Fruit fly (Drosophila melanogaster) whole organism, embryonic: Measurements from ENCODE around the gene CG42240.

ENCODE experiments used
- Atf-2 ChIP-seq: fragments of 200-800 bp; sonication (Bioruptor generic); optimal IDR thresholded peaks from 2 replicates; lab custom pipeline; 2016; ENCODE audit warnings: missing biosample characterization, missing genetic modification characterization
- Atf6 ChIP-seq: fragments of 200-800 bp; sonication (Bioruptor generic); IDR thresholded peaks from 2 replicates; pipeline ENCODE4 v1.3.6; 2022; ENCODE audit warnings: missing biosample characterization, missing genetic modification characterization
- CG10979 ChIP-seq: fragments of 200-800 bp; sonication (Bioruptor generic); optimal IDR thresholded peaks from 2 replicates; lab custom pipeline; 2018; ENCODE audit warnings: missing biosample characterization, mild to moderate bottlenecking, missing genetic modification characterization, moderate library complexity
- CG11504 ChIP-seq: fragments of 200-800 bp; sonication (Bioruptor generic); optimal IDR thresholded peaks from 3 replicates; lab custom pipeline; 2019; ENCODE audit warnings: missing biosample characterization, mild to moderate bottlenecking, missing genetic modification characterization, moderate library complexity
- CG14014 ChIP-seq: fragments of 200-800 bp; sonication (Bioruptor generic); IDR thresholded peaks from 2 replicates; pipeline ENCODE4 v1.3.6; 2022; ENCODE audit warnings: missing biosample characterization, missing genetic modification characterization
- CG15011 ChIP-seq: fragments of 200-800 bp; sonication (Bioruptor generic); optimal IDR thresholded peaks from 3 replicates; lab custom pipeline; 2018; ENCODE audit warnings: missing biosample characterization, mild to moderate bottlenecking, missing genetic modification characterization
- CG18011 ChIP-seq: fragments of 200-800 bp; sonication (Bioruptor generic); optimal IDR thresholded peaks from 2 replicates; lab custom pipeline; 2017; ENCODE audit warnings: missing biosample characterization, missing genetic modification characterization, mild to moderate bottlenecking, moderate library complexity, missing genotype
- CG3838 ChIP-seq: fragments of 200-800 bp; sonication (Bioruptor generic); optimal IDR thresholded peaks from 3 replicates; lab custom pipeline; 2016; ENCODE audit warnings: missing biosample characterization, missing genetic modification characterization
- CG4424 ChIP-seq: fragments of 200-800 bp; sonication (Bioruptor generic); optimal IDR thresholded peaks from 3 replicates; lab custom pipeline; 2016; ENCODE audit warnings: missing biosample characterization, missing genetic modification characterization
- CG4617 ChIP-seq: fragments of 200-800 bp; sonication (Bioruptor generic); optimal IDR thresholded peaks from 3 replicates; lab custom pipeline; 2016; ENCODE audit warnings: missing biosample characterization, missing genetic modification characterization, borderline replicate concordance
- CG8290 ChIP-seq, 3 experiments: fragments of 200-800 bp; sonication (Bioruptor generic); optimal IDR thresholded peaks; 2 replicates each; lab custom pipeline; 2016 to 2019; ENCODE audit warnings: missing biosample characterization in 3 of 3, missing genetic modification characterization in 3 of 3, mild to moderate bottlenecking in 2 of 3, moderate library complexity in 1 of 3
- CG9215 ChIP-seq: fragments of 200-800 bp; sonication (Bioruptor generic); IDR thresholded peaks from 2 replicates; pipeline ENCODE4 v1.3.6; 2022; ENCODE audit warnings: missing biosample characterization, missing genetic modification characterization
- CG9437 ChIP-seq: fragments of 200-800 bp; sonication (Bioruptor generic); optimal IDR thresholded peaks from 2 replicates; lab custom pipeline; 2018; ENCODE audit warnings: missing biosample characterization, mild to moderate bottlenecking, missing genetic modification characterization
- CG9609 ChIP-seq: fragments of 200-800 bp; sonication (Bioruptor generic); optimal IDR thresholded peaks from 3 replicates; lab custom pipeline; 2016; ENCODE audit warnings: missing biosample characterization, missing genetic modification characterization
- D19A ChIP-seq: fragments of 200-800 bp; optimal IDR thresholded peaks from 3 replicates; lab custom pipeline; 2019; ENCODE audit warnings: missing biosample characterization, mild to moderate bottlenecking, missing genetic modification characterization, moderate library complexity
- Dad ChIP-seq: fragments of 200-800 bp; sonication (Bioruptor generic); optimal IDR thresholded peaks from 3 replicates; lab custom pipeline; 2016; ENCODE audit warnings: missing biosample characterization, missing genetic modification characterization
- Dip3 ChIP-seq: fragments of 200-800 bp; sonication (Bioruptor generic); optimal IDR thresholded peaks from 3 replicates; lab custom pipeline; 2016; ENCODE audit warnings: missing biosample characterization, missing genetic modification characterization
- Fer1 ChIP-seq: fragments of 200-800 bp; sonication (Bioruptor generic); optimal IDR thresholded peaks from 2 replicates; lab custom pipeline; 2017; ENCODE audit warnings: missing biosample characterization, mild to moderate bottlenecking, missing genetic modification characterization
- Gug ChIP-seq: fragments of 200-800 bp; sonication (Bioruptor generic); IDR thresholded peaks from 4 replicates; pipeline ENCODE4 v1.3.6; 2022; ENCODE audit warnings: missing biosample characterization, missing genetic modification characterization
- H15 ChIP-seq: fragments of 200-800 bp; sonication (Bioruptor generic); IDR thresholded peaks from 3 replicates; pipeline ENCODE4 v1.3.6; 2022; ENCODE audit warnings: missing biosample characterization, missing genetic modification characterization
- H2.0 ChIP-seq: fragments of 200-800 bp; sonication (Bioruptor generic); IDR thresholded peaks from 2 replicates; pipeline ENCODE4 v1.3.6; 2022; ENCODE audit warnings: missing biosample characterization, missing genetic modification characterization
- HHEX ChIP-seq: fragments of 200-800 bp; sonication (Bioruptor generic); optimal IDR thresholded peaks from 3 replicates; lab custom pipeline; 2017; ENCODE audit warnings: missing biosample characterization, mild to moderate bottlenecking, missing genetic modification characterization, missing genetic modification reagents
- Hand ChIP-seq: fragments of 200-800 bp; sonication (Bioruptor generic); optimal IDR thresholded peaks from 2 replicates; lab custom pipeline; 2017; ENCODE audit warnings: mild to moderate bottlenecking, missing biosample characterization, missing genetic modification reagents, missing genetic modification characterization
- HmgZ ChIP-seq: fragments of 200-800 bp; sonication (Bioruptor generic); optimal IDR thresholded peaks from 2 replicates; lab custom pipeline; 2018; ENCODE audit warnings: missing biosample characterization, mild to moderate bottlenecking, missing genetic modification characterization
- Hmx ChIP-seq: fragments of 200-800 bp; sonication (Bioruptor generic); optimal IDR thresholded peaks from 2 replicates; lab custom pipeline; 2016; ENCODE audit warnings: missing biosample characterization, missing genetic modification characterization
- Lhr ChIP-seq: fragments of 200-800 bp; sonication (Bioruptor generic); optimal IDR thresholded peaks from 3 replicates; lab custom pipeline; 2017; ENCODE audit warnings: mild to moderate bottlenecking, missing biosample characterization, missing genetic modification reagents, missing genetic modification characterization
- Scr ChIP-seq: fragments of 200-800 bp; sonication (Bioruptor generic); IDR thresholded peaks from 2 replicates; pipeline ENCODE4 v1.3.6; 2022; ENCODE audit warnings: missing biosample characterization, missing genetic modification characterization; ENCODE audit not compliant: partially characterized antibody
- Sox100B ChIP-seq: fragments of 200-800 bp; sonication (Bioruptor generic); optimal IDR thresholded peaks from 3 replicates; lab custom pipeline; 2018; ENCODE audit warnings: missing biosample characterization, mild to moderate bottlenecking, missing genetic modification characterization
- al ChIP-seq: fragments of 200-800 bp; sonication (Bioruptor generic); IDR thresholded peaks from 2 replicates; pipeline ENCODE4 v1.3.6; 2022; ENCODE audit warnings: missing biosample characterization, missing genetic modification characterization
- bowl ChIP-seq: fragments of 200-800 bp; sonication (Bioruptor generic); IDR thresholded peaks from 2 replicates; pipeline ENCODE4 v1.3.6; 2022; ENCODE audit warnings: missing biosample characterization, missing genetic modification characterization
- dpn ChIP-seq, 2 experiments: fragments of 200-800 bp; sonication (Bioruptor generic); optimal IDR thresholded peaks; 3 replicates each; lab custom pipeline; 2016; ENCODE audit warnings: missing biosample characterization in 2 of 2, missing genetic modification characterization in 2 of 2
- esg ChIP-seq: fragments of 200-800 bp; sonication (Bioruptor generic); conservative IDR thresholded peaks from 2 replicates; pipeline ENCODE4 v1.3.6; 2022; ENCODE audit warnings: missing biosample characterization, missing genetic modification characterization
- fd64A ChIP-seq: fragments of 200-800 bp; sonication (Bioruptor generic); optimal IDR thresholded peaks from 3 replicates; lab custom pipeline; 2018; ENCODE audit warnings: missing biosample characterization, mild to moderate bottlenecking, missing genetic modification characterization
- fu2 ChIP-seq: fragments of 200-800 bp; sonication (Bioruptor generic); optimal IDR thresholded peaks from 2 replicates; lab custom pipeline; 2016; ENCODE audit warnings: missing biosample characterization, missing genetic modification characterization
- gem ChIP-seq: fragments of 200-800 bp; sonication (Bioruptor generic); optimal IDR thresholded peaks from 2 replicates; lab custom pipeline; 2019; ENCODE audit warnings: missing biosample characterization, mild to moderate bottlenecking, missing genetic modification characterization, moderate library complexity
- gfzf ChIP-seq: fragments of 200-800 bp; sonication (Bioruptor generic); optimal IDR thresholded peaks from 2 replicates; lab custom pipeline; 2016; ENCODE audit warnings: missing biosample characterization, mild to moderate bottlenecking, missing genetic modification characterization, moderate library complexity
- hth ChIP-seq: fragments of >200 bp; optimal IDR thresholded peaks from 2 replicates; lab custom pipeline; 2017; ENCODE audit warnings: inconsistent platforms
- nom ChIP-seq: fragments of 200-800 bp; sonication (Bioruptor generic); optimal IDR thresholded peaks from 2 replicates; lab custom pipeline; 2017; ENCODE audit warnings: missing biosample characterization, missing genetic modification characterization, mild to moderate bottlenecking, moderate library complexity, missing genetic modification reagents
- otp ChIP-seq: fragments of 200-800 bp; sonication (Bioruptor generic); IDR thresholded peaks from 3 replicates; pipeline ENCODE4, ENCODE4 v1.3.6; 2022; ENCODE audit warnings: missing biosample characterization, missing genetic modification characterization
- pum ChIP-seq: fragments of 200-800 bp; sonication (Bioruptor generic); optimal IDR thresholded peaks from 2 replicates; lab custom pipeline; 2016; ENCODE audit warnings: missing biosample characterization, missing genetic modification characterization
- sc ChIP-seq, 3 experiments: fragments of >200 bp in 2 of 3; fragments of 200-800 bp in 1 of 3; sonication (Bioruptor generic) in 1 of 3; optimal IDR thresholded peaks; 2 replicates in 2 of 3; 3 replicates in 1 of 3; lab custom pipeline; 2017; ENCODE audit warnings: mild to moderate bottlenecking in 1 of 3, missing biosample characterization in 1 of 3, missing genetic modification characterization in 1 of 3, missing genetic modification reagents in 1 of 3
- scrt ChIP-seq: fragments of 200-800 bp; sonication (Bioruptor generic); optimal IDR thresholded peaks from 2 replicates; lab custom pipeline; 2018; ENCODE audit warnings: missing biosample characterization, mild to moderate bottlenecking, missing genetic modification characterization, moderate library complexity
- shn ChIP-seq: fragments of 200-800 bp; sonication (Bioruptor generic); optimal IDR thresholded peaks from 3 replicates; lab custom pipeline; 2016; ENCODE audit warnings: missing biosample characterization, missing genetic modification characterization
- sima ChIP-seq: fragments of 200-800 bp; sonication (Bioruptor generic); optimal IDR thresholded peaks from 2 replicates; lab custom pipeline; 2016; ENCODE audit warnings: missing biosample characterization, missing genetic modification characterization
- slp2 ChIP-seq: fragments of 200-800 bp; sonication (Bioruptor generic); optimal IDR thresholded peaks from 2 replicates; lab custom pipeline; 2016; ENCODE audit warnings: missing biosample characterization, missing genetic modification characterization
- tna ChIP-seq: fragments of 200-800 bp; sonication (Bioruptor generic); IDR thresholded peaks from 2 replicates; pipeline ENCODE4 v1.3.6; 2022; ENCODE audit warnings: missing biosample characterization, missing genetic modification characterization; ENCODE audit not compliant: partially characterized antibody
- unc-4 ChIP-seq: fragments of 200-800 bp; sonication (Bioruptor generic); IDR thresholded peaks from 2 replicates; pipeline ENCODE4 v1.3.6; 2022; ENCODE audit warnings: missing biosample characterization, missing genetic modification characterization; ENCODE audit not compliant: partially characterized antibody
- z ChIP-seq: fragments of 200-800 bp; sonication (Bioruptor generic); IDR thresholded peaks from 3 replicates; pipeline ENCODE4 v1.3.6; 2022; ENCODE audit warnings: missing biosample characterization, missing genetic modification characterization
- zfh1 ChIP-seq: fragments of 200-800 bp; sonication (Bioruptor generic); IDR thresholded peaks from 3 replicates; pipeline ENCODE4 v1.3.6; 2022; ENCODE audit warnings: missing biosample characterization, missing genetic modification characterization
- zfh2 ChIP-seq: fragments of 200-800 bp; sonication (Bioruptor generic); optimal IDR thresholded peaks from 2 replicates; lab custom pipeline; 2016; ENCODE audit warnings: missing biosample characterization, missing genetic modification characterization

Gene CG42240

DNA sequence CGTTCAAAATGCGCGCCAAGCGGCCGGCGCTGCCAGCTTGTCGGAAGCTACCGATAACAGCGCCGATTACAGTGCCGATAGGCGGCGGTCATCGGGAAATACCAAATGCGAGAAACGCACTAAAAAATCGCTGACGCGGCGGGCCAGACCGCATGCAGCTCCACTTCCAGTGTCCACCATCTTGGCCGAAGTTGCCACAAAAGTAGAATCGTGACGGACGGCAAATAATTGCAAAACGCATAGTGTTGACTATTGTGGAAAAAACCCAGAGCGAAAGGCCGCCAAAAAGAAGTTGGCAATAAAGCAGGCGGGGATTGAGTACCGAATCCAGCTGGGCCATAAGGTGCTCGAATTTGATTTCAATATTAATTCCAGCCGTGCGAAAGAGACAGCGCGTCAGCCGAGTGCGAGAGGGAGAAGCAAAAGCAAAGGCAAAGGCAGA, 16.3 kb downstream of the CG42240 start, which contains the start of gene CG3847 (continued):
- TF ChIP-seq Lhr (peak; percentile 90), sc (optimal IDR thresholded peaks at IDR 0.05; lab: Kevin White, UChicago) (no peak), sc (GFP tag; optimal IDR thresholded peaks at IDR 0.05; lab: Kevin White, UChicago) (no peak), al (GFP tag; lab: Robert Waterston, UW) (no peak), D19A (tag; lab: Kevin White, UChicago) (no peak), CG14014 (0 out of 2 replicates have a peak, but pooled peaks have one; percentile 9), CG9609 (peak; percentile 29), Hand (GFP tag; lab: Kevin White, UChicago) (no peak), Gug (peak; percentile 13; the same call in 1 of the 4 replicates), scrt (no peak), gem (tag; lab: Kevin White, UChicago) (peak; percentile 18), CG15011 (GFP tag; lab: Kevin White, UChicago) (no peak), CG4424 (GFP tag; lab: Kevin White, UChicago) (no peak), CG11504 (tag; lab: Kevin White, UChicago) (peak; percentile 39), esg (GFP tag; lab: Robert Waterston, UW) (no peak), zfh2 (GFP tag; lab: Kevin White, UChicago) (peak; percentile 21), Dip3 (GFP tag; lab: Kevin White, UChicago) (peak; percentile 34), shn (peak; percentile 48), slp2 (GFP tag; lab: Kevin White, UChicago) (no peak), Sox100B (no peak), gfzf (GFP tag; lab: Kevin White, UChicago) (peak; percentile 96), z (GFP tag; lab: Robert Waterston, UW) (no peak), pum (GFP tag; lab: Kevin White, UChicago) (peak; percentile 44), Dad (peak; percentile 18), Atf6 (GFP tag; lab: Robert Waterston, UW) (no peak), fd64A (GFP tag; lab: Kevin White, UChicago) (no peak), Hmx (GFP tag; lab: Kevin White, UChicago) (no peak), H2.0 (GFP tag; lab: Robert Waterston, UW) (peak; percentile 34; the same call in 1 of the 2 replicates), sima (GFP tag; lab: Kevin White, UChicago) (no peak), CG3838 (GFP tag; lab: Kevin White, UChicago) (no peak), otp (GFP tag; lab: Robert Waterston, UW) (0 out of 3 replicates have a peak, but pooled peaks have one; percentile 48), CG9215 (GFP tag; lab: Robert Waterston, UW) (no peak), CG18011 (peak; percentile 56), fu2 (no peak), zfh1 (GFP tag; lab: Robert Waterston, UW) (no peak), tna (no peak), dpn (GFP tag; optimal IDR thresholded peaks at IDR 0.05; lab: Kevin White, UChicago) (peak; percentile 58 to 60), CG10979 (tag; lab: Kevin White, UChicago) (peak; percentile 22), CG4617 (GFP tag; lab: Kevin White, UChicago) (peak; percentile 96), HHEX (GFP tag; lab: Kevin White, UChicago) (no peak), Fer1 (GFP tag; lab: Kevin White, UChicago) (peak; percentile 58), CG9437 (GFP tag; lab: Kevin White, UChicago) (peak; percentile 22), H15 (GFP tag; lab: Robert Waterston, UW) (no peak), Scr (GFP tag; lab: Robert Waterston, UW) (peak; percentile 62), CG8290 (GFP tag; optimal IDR thresholded peaks at IDR 0.05; lab: Kevin White, UChicago) (peak; percentile 46), CG8290 (tag; optimal IDR thresholded peaks at IDR 0.05; lab: Kevin White, UChicago) (peak in 1 of 2 experiments; percentile 74), bowl (GFP tag; lab: Robert Waterston, UW) (no peak), HmgZ (tag; lab: Kevin White, UChicago) (peak; percentile 74), hth (lab: Kevin White, UChicago) (no peak), Atf-2 (GFP tag; lab: Kevin White, UChicago) (no peak), unc-4 (GFP tag; lab: Robert Waterston, UW) (peak; percentile 69), nom (GFP tag; lab: Kevin White, UChicago) (peak; percentile 43)
